Fruit fly (Drosophila melanogaster) whole organism, embryonic: Measurements from ENCODE around the gene CG13272.
A peak's percentile ranks its signal among the peaks of the same experiment; 100 is the strongest.

ENCODE experiments used
- Aef1 ChIP-seq: fragments of 200-800 bp; sonication (Bioruptor generic); IDR thresholded peaks from 3 replicates; pipeline ENCODE4 v1.3.6; 2022; ENCODE audit warnings: missing biosample characterization, missing genetic modification characterization
- Atf3 ChIP-seq: fragments of 200-800 bp; sonication (Bioruptor generic); optimal IDR thresholded peaks from 3 replicates; lab custom pipeline; 2016; ENCODE audit warnings: missing biosample characterization, missing genetic modification characterization
- B-H2 ChIP-seq: fragments of 200-800 bp; sonication (Bioruptor generic); optimal IDR thresholded peaks from 2 replicates; lab custom pipeline; 2018; ENCODE audit warnings: missing biosample characterization, mild to moderate bottlenecking, missing genetic modification characterization
- CG1024 ChIP-seq: fragments of 200-800 bp; sonication (Bioruptor generic); IDR thresholded peaks from 2 replicates; pipeline ENCODE4 v1.3.6; 2022; ENCODE audit warnings: missing biosample characterization, missing genetic modification characterization
- CG13296 ChIP-seq: fragments of 200-800 bp; sonication (Bioruptor generic); optimal IDR thresholded peaks from 3 replicates; lab custom pipeline; 2018; ENCODE audit warnings: missing biosample characterization, mild to moderate bottlenecking, missing genetic modification characterization
- CG14965 ChIP-seq: fragments of 200-800 bp; sonication (Bioruptor generic); optimal IDR thresholded peaks from 2 replicates; lab custom pipeline; 2016; ENCODE audit warnings: missing biosample characterization, missing genetic modification characterization, borderline replicate concordance
- CG16813 ChIP-seq: fragments of 200-800 bp; sonication (Bioruptor generic); IDR thresholded peaks from 3 replicates; pipeline ENCODE4 v1.3.6; 2022; ENCODE audit warnings: missing biosample characterization, missing genetic modification characterization; ENCODE audit not compliant: partially characterized antibody
- CG17612 ChIP-seq: fragments of 200-800 bp; sonication (Bioruptor generic); IDR thresholded peaks from 2 replicates; pipeline ENCODE4 v1.3.6; 2022; ENCODE audit warnings: missing biosample characterization, missing genetic modification characterization
- CG2120 ChIP-seq: fragments of 200-800 bp; sonication (Bioruptor generic); optimal IDR thresholded peaks from 3 replicates; lab custom pipeline; 2016; ENCODE audit warnings: missing biosample characterization, missing genetic modification characterization
- CG2199 ChIP-seq: fragments of 200-800 bp; sonication (Bioruptor generic); IDR thresholded peaks from 3 replicates; pipeline ENCODE4 v1.3.6; 2022; ENCODE audit warnings: missing biosample characterization, missing genetic modification characterization
- CG2875 ChIP-seq: fragments of 200-800 bp; sonication (Bioruptor generic); optimal IDR thresholded peaks from 2 replicates; lab custom pipeline; 2017; ENCODE audit warnings: missing biosample characterization, mild to moderate bottlenecking, missing genetic modification characterization, missing genetic modification reagents
- CG3163 ChIP-seq: fragments of 200-800 bp; sonication (Bioruptor generic); optimal IDR thresholded peaks from 3 replicates; lab custom pipeline; 2016; ENCODE audit warnings: missing biosample characterization, missing genetic modification characterization
- CG33557 ChIP-seq: fragments of 200-800 bp; sonication (Bioruptor generic); optimal IDR thresholded peaks from 2 replicates; lab custom pipeline; 2019; ENCODE audit warnings: missing biosample characterization, mild to moderate bottlenecking, missing genetic modification characterization, moderate library complexity
- CG34376 ChIP-seq: fragments of 200-800 bp; sonication (Bioruptor generic); optimal IDR thresholded peaks from 2 replicates; lab custom pipeline; 2018; ENCODE audit warnings: missing biosample characterization, mild to moderate bottlenecking, missing genetic modification characterization
- CG43689 ChIP-seq: fragments of 200-800 bp; sonication (Bioruptor generic); IDR thresholded peaks from 2 replicates; pipeline ENCODE4 v1.3.6; 2022; ENCODE audit warnings: missing biosample characterization, missing genetic modification characterization
- CG4707 ChIP-seq: fragments of 200-800 bp; sonication (Bioruptor generic); optimal IDR thresholded peaks from 2 replicates; lab custom pipeline; 2018; ENCODE audit warnings: missing biosample characterization, mild to moderate bottlenecking, missing genetic modification characterization, moderate library complexity
- CG7357 ChIP-seq: fragments of 200-800 bp; sonication (Bioruptor generic); IDR thresholded peaks from 3 replicates; pipeline ENCODE4 v1.3.6; 2022; ENCODE audit warnings: missing biosample characterization, missing genetic modification characterization
- CG8478 ChIP-seq: fragments of >200 bp; optimal IDR thresholded peaks from 2 replicates; lab custom pipeline; 2018
- Chrac-16 ChIP-seq: fragments of 200-800 bp; sonication (Bioruptor generic); optimal IDR thresholded peaks from 3 replicates; lab custom pipeline; 2016; ENCODE audit warnings: missing biosample characterization, missing genetic modification characterization
- Dip3 ChIP-seq: fragments of 200-800 bp; sonication (Bioruptor generic); optimal IDR thresholded peaks from 3 replicates; lab custom pipeline; 2016; ENCODE audit warnings: missing biosample characterization, missing genetic modification characterization
- Dref ChIP-seq: fragments of 200-800 bp; sonication (Bioruptor generic); IDR thresholded peaks from 2 replicates; pipeline ENCODE4 v1.3.6; 2022; ENCODE audit warnings: missing biosample characterization, missing genetic modification characterization
- Drgx ChIP-seq: fragments of 200-800 bp; sonication (Bioruptor generic); IDR thresholded peaks from 2 replicates; pipeline ENCODE4 v1.3.6; 2022; ENCODE audit warnings: missing biosample characterization, missing genetic modification characterization
- Elba2 ChIP-seq: fragments of 200-800 bp; sonication (Bioruptor generic); optimal IDR thresholded peaks from 3 replicates; lab custom pipeline; 2016; ENCODE audit warnings: missing biosample characterization, missing genetic modification characterization
- Ets65A ChIP-seq: fragments of 200-800 bp; sonication (Bioruptor generic); peaks from one replicate; lab custom pipeline; 2016; ENCODE audit warnings: missing biosample characterization, missing genetic modification characterization
- Fer3 ChIP-seq: fragments of 200-800 bp; sonication (Bioruptor generic); optimal IDR thresholded peaks from 2 replicates; lab custom pipeline; 2018; ENCODE audit warnings: missing biosample characterization, mild to moderate bottlenecking, missing genetic modification characterization, moderate library complexity
- Hsf ChIP-seq: fragments of 200-800 bp; sonication (Bioruptor generic); optimal IDR thresholded peaks from 3 replicates; lab custom pipeline; 2016; ENCODE audit warnings: missing biosample characterization, missing genetic modification characterization
- Meics ChIP-seq: fragments of 200-800 bp; sonication (Bioruptor generic); optimal IDR thresholded peaks from 2 replicates; lab custom pipeline; 2017; ENCODE audit warnings: missing biosample characterization, mild to moderate bottlenecking, missing genetic modification characterization
- NC2α ChIP-seq: fragments of 200-800 bp; sonication (Bioruptor generic); optimal IDR thresholded peaks from 2 replicates; lab custom pipeline; 2016; ENCODE audit warnings: missing biosample characterization, missing genetic modification characterization
- NK7.1 ChIP-seq: fragments of 200-800 bp; sonication (Bioruptor generic); optimal IDR thresholded peaks from 3 replicates; lab custom pipeline; 2016; ENCODE audit warnings: missing biosample characterization, missing genetic modification characterization
- Poxn ChIP-seq: fragments of 200-800 bp; sonication (Bioruptor generic); IDR thresholded peaks from 2 replicates; pipeline ENCODE4 v1.3.6; 2022; ENCODE audit warnings: missing biosample characterization, missing genetic modification characterization
- Rfx ChIP-seq: fragments of 200-800 bp; sonication (Bioruptor generic); IDR thresholded peaks from 2 replicates; pipeline ENCODE4 v1.3.6; 2022; ENCODE audit warnings: missing biosample characterization, missing genetic modification characterization
- Side ChIP-seq: fragments of 200-800 bp; sonication (Bioruptor generic); optimal IDR thresholded peaks from 2 replicates; lab custom pipeline; 2016; ENCODE audit warnings: missing biosample characterization, missing genetic modification characterization
- Sin3A ChIP-seq: fragments of >200 bp; optimal IDR thresholded peaks from 2 replicates; lab custom pipeline; 2018
- Taf1 ChIP-seq: fragments of 200-800 bp; sonication (Bioruptor generic); IDR thresholded peaks from 2 replicates; pipeline ENCODE4 v1.3.6; 2022; ENCODE audit warnings: missing biosample characterization, missing genetic modification characterization
- Usf ChIP-seq: fragments of 200-800 bp; sonication (Bioruptor generic); optimal IDR thresholded peaks from 2 replicates; lab custom pipeline; 2017; ENCODE audit warnings: missing genotype, missing biosample characterization, missing genetic modification characterization
- aop ChIP-seq: fragments of 200-800 bp; sonication (Bioruptor generic); IDR thresholded peaks from 2 replicates; pipeline ENCODE4 v1.3.6; 2022; ENCODE audit warnings: missing biosample characterization, missing genetic modification characterization
- caup ChIP-seq: fragments of 200-800 bp; sonication (Bioruptor generic); optimal IDR thresholded peaks from 3 replicates; lab custom pipeline; 2017; ENCODE audit warnings: missing biosample characterization, mild to moderate bottlenecking, missing genetic modification characterization, moderate library complexity; ENCODE audit not compliant: severe bottlenecking
- ci ChIP-seq: fragments of 200-800 bp; sonication (Bioruptor generic); IDR thresholded peaks from 3 replicates; pipeline ENCODE4 v1.3.6; 2022; ENCODE audit warnings: missing biosample characterization, missing genetic modification characterization
- fd64A ChIP-seq: fragments of 200-800 bp; sonication (Bioruptor generic); optimal IDR thresholded peaks from 3 replicates; lab custom pipeline; 2018; ENCODE audit warnings: missing biosample characterization, mild to moderate bottlenecking, missing genetic modification characterization
- gce ChIP-seq: fragments of 200-800 bp; sonication (Bioruptor generic); IDR thresholded peaks from 3 replicates; pipeline ENCODE4 v1.3.6; 2022; ENCODE audit warnings: missing biosample characterization, missing genetic modification characterization
- gem ChIP-seq: fragments of 200-800 bp; sonication (Bioruptor generic); optimal IDR thresholded peaks from 2 replicates; lab custom pipeline; 2019; ENCODE audit warnings: missing biosample characterization, mild to moderate bottlenecking, missing genetic modification characterization, moderate library complexity
- gsb ChIP-seq: fragments of 200-800 bp; sonication (Bioruptor generic); IDR thresholded peaks from 2 replicates; pipeline ENCODE4 v1.3.6; 2022; ENCODE audit warnings: missing biosample characterization, missing genetic modification characterization
- hbn ChIP-seq: fragments of 200-800 bp; sonication (Bioruptor generic); IDR thresholded peaks from 2 replicates; pipeline ENCODE4 v1.3.6; 2022; ENCODE audit warnings: missing biosample characterization, missing genetic modification characterization; ENCODE audit not compliant: partially characterized antibody
- mam ChIP-seq: fragments of 200-800 bp; sonication (Bioruptor generic); optimal IDR thresholded peaks from 3 replicates; lab custom pipeline; 2016; ENCODE audit warnings: missing biosample characterization, missing genetic modification characterization
- oc ChIP-seq: fragments of 200-800 bp; sonication (Bioruptor generic); optimal IDR thresholded peaks from 2 replicates; lab custom pipeline; 2018; ENCODE audit warnings: missing biosample characterization, mild to moderate bottlenecking, missing genetic modification characterization, moderate library complexity
- onecut ChIP-seq: fragments of 200-800 bp; sonication (Bioruptor generic); IDR thresholded peaks from 2 replicates; pipeline ENCODE4 v1.3.6; 2022; ENCODE audit warnings: missing biosample characterization, missing genetic modification characterization
- otp ChIP-seq: fragments of 200-800 bp; sonication (Bioruptor generic); IDR thresholded peaks from 3 replicates; pipeline ENCODE4, ENCODE4 v1.3.6; 2022; ENCODE audit warnings: missing biosample characterization, missing genetic modification characterization
- phol ChIP-seq: fragments of 200-800 bp; sonication (Bioruptor generic); optimal IDR thresholded peaks from 3 replicates; lab custom pipeline; 2018; ENCODE audit warnings: missing biosample characterization, mild to moderate bottlenecking, missing genetic modification characterization, moderate library complexity
- schlank ChIP-seq: fragments of 200-800 bp; sonication (Bioruptor generic); optimal IDR thresholded peaks from 2 replicates; lab custom pipeline; 2018; ENCODE audit warnings: missing biosample characterization, mild to moderate bottlenecking, missing genetic modification characterization
- slbo ChIP-seq: fragments of 200-800 bp; sonication (Bioruptor generic); IDR thresholded peaks from 2 replicates; pipeline ENCODE4 v1.3.6; 2022; ENCODE audit warnings: missing biosample characterization, missing genetic modification characterization
- slou ChIP-seq: fragments of 200-800 bp; sonication (Bioruptor generic); optimal IDR thresholded peaks from 3 replicates; lab custom pipeline; 2016; ENCODE audit warnings: missing biosample characterization, missing genetic modification characterization
- so ChIP-seq: fragments of 200-800 bp; sonication (Bioruptor generic); IDR thresholded peaks from 3 replicates; pipeline ENCODE4 v1.3.6; 2022; ENCODE audit warnings: missing biosample characterization, missing genetic modification characterization
- stc ChIP-seq: fragments of 200-800 bp; sonication (Bioruptor generic); IDR thresholded peaks from 2 replicates; pipeline ENCODE4 v1.3.6; 2022; ENCODE audit warnings: missing biosample characterization, missing genetic modification characterization
- unpg ChIP-seq: fragments of 200-800 bp; sonication (Bioruptor generic); optimal IDR thresholded peaks from 3 replicates; lab custom pipeline; 2018; ENCODE audit warnings: missing biosample characterization, mild to moderate bottlenecking, missing genetic modification characterization, moderate library complexity

CG13272 gene

dm6 chr2L:16761891-16762290 is 42.8 kb upstream of the CG13272 start (continued):
- no peak for TF ChIP-seq mam (GFP tag; lab: Kevin White, UChicago)
- no peak for TF ChIP-seq NK7.1 (GFP tag; lab: Kevin White, UChicago)
- TF ChIP-seq Chrac-16 = no peak
- no peak for TF ChIP-seq CG17612 (GFP tag; lab: Robert Waterston, UW)
- TF ChIP-seq Dref (GFP tag; lab: Robert Waterston, UW) = no peak
- no peak for TF ChIP-seq Poxn (GFP tag; lab: Robert Waterston, UW)
- no peak for TF ChIP-seq Usf (GFP tag; lab: Kevin White, UChicago)
- TF ChIP-seq CG43689 (GFP tag; lab: Robert Waterston, UW) = no peak
- no peak for TF ChIP-seq CG1024 (GFP tag; lab: Robert Waterston, UW)
- no peak for TF ChIP-seq so (GFP tag; lab: Robert Waterston, UW)
- no peak for TF ChIP-seq phol (tag; lab: Kevin White, UChicago)
- peak; percentile 76 for TF ChIP-seq Ets65A
- no peak for TF ChIP-seq Fer3 (tag; lab: Kevin White, UChicago)
- peak; percentile 35; the same call in 1 of the 2 replicates for TF ChIP-seq slbo
- no peak for TF ChIP-seq stc (GFP tag; lab: Robert Waterston, UW)
- TF ChIP-seq Taf1 = 0 out of 2 replicates have a peak, but pooled peaks have one; percentile 7
- no peak for TF ChIP-seq CG8478 (lab: Kevin White, UChicago)
- no peak for TF ChIP-seq caup (GFP tag; lab: Kevin White, UChicago)
- no peak for TF ChIP-seq CG33557 (GFP tag; lab: Kevin White, UChicago)
- no peak for TF ChIP-seq aop (GFP tag; lab: Robert Waterston, UW)
- no peak for TF ChIP-seq schlank (tag; lab: Kevin White, UChicago)
- no peak for TF ChIP-seq CG2199 (GFP tag; lab: Robert Waterston, UW)
- no peak for TF ChIP-seq onecut (GFP tag; lab: Robert Waterston, UW)
- no peak for TF ChIP-seq fd64A
- no peak for TF ChIP-seq NC2α (GFP tag; lab: Kevin White, UChicago)
- no peak for TF ChIP-seq Elba2
- no peak for TF ChIP-seq oc
- no peak for TF ChIP-seq CG16813
- TF ChIP-seq Rfx = peak; percentile 23; the same call in 1 of the 2 replicates
- TF ChIP-seq hbn (GFP tag; lab: Robert Waterston, UW) = no peak
- TF ChIP-seq Atf3 (GFP tag; lab: Kevin White, UChicago) = no peak
- TF ChIP-seq slou (GFP tag; lab: Kevin White, UChicago) = no peak
- no peak for TF ChIP-seq CG4707
- TF ChIP-seq Sin3A (lab: Kevin White, UChicago) = no peak
- no peak for TF ChIP-seq CG3163 (GFP tag; lab: Kevin White, UChicago)
- TF ChIP-seq ci (GFP tag; lab: Robert Waterston, UW) = 0 out of 3 replicates have a peak, but pooled peaks have one; percentile 37
- no peak for TF ChIP-seq Drgx (GFP tag; lab: Robert Waterston, UW)
- TF ChIP-seq gce (GFP tag; lab: Robert Waterston, UW) = 0 out of 3 replicates have a peak, but pooled peaks have one; percentile 27
- no peak for TF ChIP-seq gsb (GFP tag; lab: Robert Waterston, UW)
- no peak for TF ChIP-seq Aef1 (GFP tag; lab: Robert Waterston, UW)
- TF ChIP-seq Dip3 (GFP tag; lab: Kevin White, UChicago) = no peak
- TF ChIP-seq gem = peak; percentile 4
- TF ChIP-seq CG7357 (GFP tag; lab: Robert Waterston, UW) = no peak
- TF ChIP-seq CG14965 (GFP tag; lab: Kevin White, UChicago) = no peak
- no peak for TF ChIP-seq CG13296 (GFP tag; lab: Kevin White, UChicago)
- TF ChIP-seq unpg = peak; percentile 11
- TF ChIP-seq CG34376 (GFP tag; lab: Kevin White, UChicago) = no peak
- peak; percentile 10 for TF ChIP-seq CG2120 (GFP tag; lab: Kevin White, UChicago)
- TF ChIP-seq Side (GFP tag; lab: Kevin White, UChicago) = no peak
- no peak for TF ChIP-seq B-H2 (GFP tag; lab: Kevin White, UChicago)
- TF ChIP-seq CG2875 = no peak
- TF ChIP-seq Hsf (GFP tag; lab: Kevin White, UChicago) = no peak
- TF ChIP-seq Meics (GFP tag; lab: Kevin White, UChicago) = no peak
- no peak for TF ChIP-seq otp (GFP tag; lab: Robert Waterston, UW)
